Fruit fly (Drosophila melanogaster) whole organism, wandering third instar larva: ENCODE results near the gene Btk.

Experiments
- Abd-B ChIP-seq: fragments of >200 bp; optimal IDR thresholded peaks from 2 replicates; lab custom pipeline; 2017; ENCODE audit warnings: missing biosample characterization, missing genetic modification characterization
- CG32264 ChIP-seq: fragments of 200-800 bp; sonication (Bioruptor generic); optimal IDR thresholded peaks from 2 replicates; lab custom pipeline; 2016; ENCODE audit warnings: missing biosample characterization, missing genetic modification characterization
- CG9705 ChIP-seq: fragments of 200-800 bp; sonication (Bioruptor generic); optimal IDR thresholded peaks from 2 replicates; lab custom pipeline; 2018; ENCODE audit warnings: missing biosample characterization, mild to moderate bottlenecking, missing genetic modification characterization
- Dif ChIP-seq: fragments of 200-275, 200-300 bp; sonication (Bioruptor generic); optimal IDR thresholded peaks from 2 replicates; lab custom pipeline; 2018; ENCODE audit warnings: missing biosample characterization, missing genetic modification characterization; ENCODE audit not compliant: partially characterized antibody
- GATAd ChIP-seq: sonication (Bioruptor generic); optimal IDR thresholded peaks from 2 replicates; lab custom pipeline; 2016; ENCODE audit warnings: missing biosample characterization, missing genetic modification characterization
- HLH106 ChIP-seq: fragments of 200-800 bp; optimal IDR thresholded peaks from 3 replicates; lab custom pipeline; 2019; ENCODE audit warnings: missing biosample characterization, mild to moderate bottlenecking, missing genetic modification characterization, moderate library complexity
- Hnf4 ChIP-seq: fragments of 200-800 bp; sonication (Bioruptor generic); optimal IDR thresholded peaks from 2 replicates; lab custom pipeline; 2016; ENCODE audit warnings: missing biosample characterization, mild to moderate bottlenecking, missing genetic modification characterization
- Hr78 ChIP-seq: fragments of >200 bp; optimal IDR thresholded peaks from 2 replicates; lab custom pipeline; 2017; ENCODE audit warnings: missing biosample characterization, missing genetic modification characterization
- Jra ChIP-seq: sonication (Bioruptor generic); optimal IDR thresholded peaks from 2 replicates; lab custom pipeline; 2016; ENCODE audit warnings: missing biosample characterization, missing genetic modification characterization
- Mio ChIP-seq: sonication (Bioruptor generic); optimal IDR thresholded peaks from 2 replicates; lab custom pipeline; 2016; ENCODE audit warnings: missing biosample characterization, missing genetic modification characterization
- Myc ChIP-seq: fragments of >200 bp; optimal IDR thresholded peaks from 2 replicates; lab custom pipeline; 2017
- N ChIP-seq: fragments of >200 bp; optimal IDR thresholded peaks from 2 replicates; lab custom pipeline; 2018; ENCODE audit warnings: missing biosample characterization, missing external identifiers, missing genetic modification characterization
- OdsH ChIP-seq: fragments of 200-800 bp; sonication (Bioruptor generic); optimal IDR thresholded peaks from 2 replicates; lab custom pipeline; 2016; ENCODE audit warnings: missing biosample characterization, mild to moderate bottlenecking, missing genetic modification characterization
- Rel ChIP-seq, 2 experiments: fragments of 200-800 bp; sonication (Bioruptor generic) in 1 of 2; optimal IDR thresholded peaks; 2 replicates in 1 of 2; 3 replicates in 1 of 2; lab custom pipeline; 2016 to 2019; ENCODE audit warnings: mild to moderate bottlenecking in 2 of 2, missing biosample characterization in 2 of 2, missing genetic modification characterization in 2 of 2, moderate library complexity in 1 of 2
- Sp1 ChIP-seq: fragments of 200-800 bp; sonication (Bioruptor generic); optimal IDR thresholded peaks from 3 replicates; lab custom pipeline; 2019; ENCODE audit warnings: missing biosample characterization, mild to moderate bottlenecking, missing genetic modification characterization, moderate library complexity
- br ChIP-seq: fragments of 200-800 bp; sonication (Bioruptor generic); optimal IDR thresholded peaks from 2 replicates; lab custom pipeline; 2016; ENCODE audit warnings: missing biosample characterization, missing genetic modification characterization
- brk ChIP-seq: fragments of 200-800 bp; sonication (Bioruptor generic); optimal IDR thresholded peaks from 2 replicates; lab custom pipeline; 2016; ENCODE audit warnings: missing biosample characterization, mild to moderate bottlenecking, missing genetic modification characterization
- dl ChIP-seq, 2 experiments: fragments of 175-275, 200-275 bp in 1 of 2; fragments of 200-275 bp in 1 of 2; sonication (Bioruptor generic); optimal IDR thresholded peaks; lab custom pipeline; 2018; ENCODE audit warnings: mild to moderate bottlenecking in 2 of 2, missing biosample characterization in 2 of 2, missing genetic modification characterization in 2 of 2, moderate library complexity in 2 of 2; ENCODE audit not compliant: partially characterized antibody in 2 of 2, insufficient read depth in 1 of 2
- dmrt93B ChIP-seq: fragments of 200-800 bp; sonication (Bioruptor generic); optimal IDR thresholded peaks from 2 replicates; lab custom pipeline; 2018; ENCODE audit warnings: missing biosample characterization, mild to moderate bottlenecking, missing genetic modification characterization
- dsf ChIP-seq: sonication (Bioruptor generic); optimal IDR thresholded peaks from 2 replicates; lab custom pipeline; 2016; ENCODE audit warnings: missing biosample characterization, missing genetic modification characterization, borderline replicate concordance
- ey ChIP-seq: fragments of 200-800 bp; sonication (Bioruptor generic); optimal IDR thresholded peaks from 2 replicates; lab custom pipeline; 2016; ENCODE audit warnings: missing biosample characterization, missing genetic modification characterization
- foxo ChIP-seq, 2 experiments: fragments of 200-800 bp; sonication (Bioruptor generic); optimal IDR thresholded peaks; 2 replicates in 1 of 2; 3 replicates in 1 of 2; lab custom pipeline; 2016 to 2017; ENCODE audit warnings: missing biosample characterization in 2 of 2, missing genetic modification characterization in 2 of 2
- fru ChIP-seq: fragments of 200-800 bp; sonication (Bioruptor generic); optimal IDR thresholded peaks from 3 replicates; lab custom pipeline; 2016; ENCODE audit warnings: missing biosample characterization, mild to moderate bottlenecking, missing genetic modification characterization
- h ChIP-seq: fragments of 200-800 bp; sonication (Bioruptor generic); optimal IDR thresholded peaks from 3 replicates; lab custom pipeline; 2016; ENCODE audit warnings: missing biosample characterization, mild to moderate bottlenecking, missing genetic modification characterization
- lola ChIP-seq: fragments of >200 bp; optimal IDR thresholded peaks from 2 replicates; lab custom pipeline; 2017; ENCODE audit warnings: missing biosample characterization, missing genetic modification characterization
- pan ChIP-seq: fragments of >200 bp; optimal IDR thresholded peaks from 2 replicates; lab custom pipeline; 2017
- psq ChIP-seq: fragments of 200-800 bp; sonication (Bioruptor generic); optimal IDR thresholded peaks from 3 replicates; lab custom pipeline; 2017; ENCODE audit warnings: missing biosample characterization, mild to moderate bottlenecking, missing genetic modification characterization, moderate library complexity
- rgr ChIP-seq: fragments of 200-800 bp; sonication (Bioruptor generic); optimal IDR thresholded peaks from 3 replicates; lab custom pipeline; 2016; ENCODE audit warnings: missing biosample characterization, mild to moderate bottlenecking, missing genetic modification characterization
- sage ChIP-seq: fragments of 200-800 bp; sonication (Bioruptor generic); optimal IDR thresholded peaks from 2 replicates; lab custom pipeline; 2016; ENCODE audit warnings: missing biosample characterization, mild to moderate bottlenecking, missing genetic modification characterization
- usp ChIP-seq: fragments of >200 bp; optimal IDR thresholded peaks from 2 replicates; lab custom pipeline; 2017; ENCODE audit warnings: missing biosample characterization, missing genetic modification characterization
- woc ChIP-seq: sonication (Bioruptor generic); optimal IDR thresholded peaks from 2 replicates; lab custom pipeline; 2016; ENCODE audit warnings: missing biosample characterization, mild to moderate bottlenecking, missing genetic modification characterization

Btk gene

DNA sequence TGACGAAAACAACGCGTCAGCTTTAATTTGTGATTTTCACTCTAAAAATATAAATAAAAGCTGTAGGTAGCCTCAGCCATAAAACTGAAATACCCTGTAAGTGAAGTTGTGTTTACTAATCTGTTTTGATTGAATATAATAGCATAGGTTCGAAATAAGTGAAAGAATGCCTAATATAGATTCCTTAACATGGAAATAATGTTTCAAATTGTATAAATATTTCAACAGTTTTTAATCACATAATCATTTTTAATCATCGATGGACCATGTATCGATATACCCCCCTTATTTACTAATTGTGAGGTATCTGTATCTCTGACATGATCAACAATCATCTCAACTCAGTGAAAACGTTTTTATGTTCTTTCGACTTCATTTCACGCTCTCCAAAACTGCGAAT, 45.5 kb downstream of the Btk start:
- TF ChIP-seq rgr (GFP tag; lab: Kevin White, UChicago) (no peak), Hnf4 (GFP tag; lab: Kevin White, UChicago) (no peak), OdsH (GFP tag; lab: Kevin White, UChicago) (peak; percentile 43), br (GFP tag; lab: Kevin White, UChicago) (peak; percentile 16)

- TF ChIP-seq brk (GFP tag; lab: Kevin White, UChicago): no peak
- no peak for TF ChIP-seq woc (GFP tag; lab: Kevin White, UChicago)
- no peak for TF ChIP-seq h
- TF ChIP-seq Mio: no peak
- TF ChIP-seq fru (GFP tag; lab: Kevin White, UChicago): no peak
- no peak for TF ChIP-seq Myc
- no peak for TF ChIP-seq dmrt93B (GFP tag; lab: Kevin White, UChicago)
- no peak for TF ChIP-seq Hnf4 (GFP tag; lab: Kevin White, UChicago)
- TF ChIP-seq dl (GFP tag; optimal IDR thresholded peaks at IDR 0.05; lab: Kevin White, UChicago; ENCODE audit: insufficient read depth in 1 of 2, partially characterized antibody in 2 of 2): no peak
- TF ChIP-seq Jra (GFP tag; lab: Kevin White, UChicago): no peak
- TF ChIP-seq psq: no peak
- no peak for TF ChIP-seq CG32264 (GFP tag; lab: Kevin White, UChicago)
- TF ChIP-seq br (GFP tag; lab: Kevin White, UChicago): no peak
- TF ChIP-seq sage (GFP tag; lab: Kevin White, UChicago): no peak
- no peak for TF ChIP-seq CG9705 (GFP tag; lab: Kevin White, UChicago)
- TF ChIP-seq pan (lab: Kevin White, UChicago): no peak
- TF ChIP-seq Dif: no peak
- no peak for TF ChIP-seq ey (GFP tag; lab: Kevin White, UChicago)
- no peak for TF ChIP-seq HLH106 (tag; lab: Kevin White, UChicago)
- TF ChIP-seq dsf (GFP tag; lab: Kevin White, UChicago): no peak
- TF ChIP-seq, all 38 proteins: peak for 0
Measured at dm6 chr2L:8243903-8244302, 57.0 kb downstream of the Btk start, which contains the start of gene CG43057. TSS of gene CG43057 (minus strand) at chr2L:8244003.

dm6 chr2L:8242186-8242585, 58.7 kb downstream of the Btk start, which contains the start of gene CG14277:
TSS of gene CG14277 (plus strand) at chr2L:8242486.
- TF ChIP-seq N (GFP tag; lab: Kevin White, UChicago) (no peak), rgr (GFP tag; lab: Kevin White, UChicago) (no peak), usp (GFP tag; lab: Kevin White, UChicago) (no peak), dl (GFP tag; optimal IDR thresholded peaks at IDR 0.05; lab: Kevin White, UChicago; ENCODE audit: insufficient read depth in 1 of 2, partially characterized antibody in 2 of 2) (no peak), fru (GFP tag; lab: Kevin White, UChicago) (no peak), woc (GFP tag; lab: Kevin White, UChicago) (no peak), Mio (no peak), Hnf4 (GFP tag; lab: Kevin White, UChicago) (no peak)

- TF ChIP-seq Mio (no peak), N (GFP tag; lab: Kevin White, UChicago) (no peak), dmrt93B (GFP tag; lab: Kevin White, UChicago) (no peak), sage (GFP tag; lab: Kevin White, UChicago) (no peak), CG32264 (GFP tag; lab: Kevin White, UChicago) (no peak), Rel (GFP tag; optimal IDR thresholded peaks at IDR 0.05; lab: Kevin White, UChicago) (no peak), Rel (tag; optimal IDR thresholded peaks at IDR 0.05; lab: Kevin White, UChicago) (no peak), Hr78 (GFP tag; lab: Kevin White, UChicago) (no peak), GATAd (GFP tag; lab: Kevin White, UChicago) (no peak), foxo (GFP tag; optimal IDR thresholded peaks at IDR 0.05; lab: Kevin White, UChicago) (no peak), Sp1 (no peak), CG9705 (GFP tag; lab: Kevin White, UChicago) (no peak), Abd-B (GFP tag; lab: Kevin White, UChicago) (no peak), h (no peak), br (GFP tag; lab: Kevin White, UChicago) (no peak), dl (GFP tag; optimal IDR thresholded peaks at IDR 0.05; lab: Kevin White, UChicago; ENCODE audit: insufficient read depth in 1 of 2, partially characterized antibody in 2 of 2) (no peak), HLH106 (tag; lab: Kevin White, UChicago) (no peak), ey (GFP tag; lab: Kevin White, UChicago) (no peak), brk (GFP tag; lab: Kevin White, UChicago) (no peak), lola (GFP tag; lab: Kevin White, UChicago) (no peak), Hnf4 (GFP tag; lab: Kevin White, UChicago) (no peak)
Measured at dm6 chr2L:8241700-8242099, 59.2 kb downstream of the Btk start, which contains the start of gene Spn28F. TSS of gene Spn28F (minus strand) at chr2L:8241800.
